Fruit fly (Drosophila melanogaster): Measurements from ENCODE around the gene Nup154.

DNA sequence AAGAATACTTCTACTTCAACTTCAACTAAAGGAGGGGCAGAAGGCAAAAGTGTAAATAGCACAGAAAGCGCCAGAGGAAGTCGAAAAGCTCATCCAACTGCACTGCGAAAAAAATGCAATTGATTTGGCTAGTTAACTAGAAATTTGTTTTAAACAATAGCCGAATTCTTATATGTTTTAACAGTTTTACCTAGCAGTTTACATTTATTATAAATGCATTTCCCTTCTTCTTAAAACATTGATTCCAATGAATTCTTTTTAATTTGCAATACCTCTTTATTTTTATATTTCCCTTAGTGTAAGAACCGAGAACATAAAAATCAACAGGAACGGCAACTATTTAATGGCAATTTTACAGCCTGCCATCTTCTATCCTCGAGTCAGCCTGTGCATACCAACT lies 43.7 kb downstream of the Nup154 start:
- TF ChIP-seq CG5204 (GFP tag; optimal IDR thresholded peaks at IDR 0.05) (no peak), CG7101 (tag; optimal IDR thresholded peaks at IDR 0.05) (no peak), Crg-1 (GFP tag; optimal IDR thresholded peaks at IDR 0.05) (no peak), CG7045 (GFP tag; optimal IDR thresholded peaks at IDR 0.05) (no peak), toe (GFP tag; optimal IDR thresholded peaks at IDR 0.05) (no peak), tj (GFP tag; optimal IDR thresholded peaks at IDR 0.05) (no peak)

Measured in whole organism, adult.